Worm (Caenorhabditis elegans) whole organism, L3 larva: Measurements from ENCODE around the gene T28F3.11.

Source experiments
- ama-1 ChIP-seq: fragments of 150-350 bp; optimal IDR thresholded peaks from 2 replicates; lab custom pipeline; 2018
- egl-27 ChIP-seq: sonication (generic microtip); optimal IDR thresholded peaks from 4 replicates; lab custom pipeline; 2017; ENCODE audit warnings: missing biosample characterization, missing genetic modification reagents, missing genetic modification characterization
- jun-1 ChIP-seq: fragments of 150-350 bp; optimal IDR thresholded peaks from 2 replicates; lab custom pipeline; 2014; ENCODE audit warnings: missing biosample characterization, missing genetic modification reagents, missing genetic modification characterization
- nfya-1 ChIP-seq: sonication (generic microtip); optimal IDR thresholded peaks from 2 replicates; lab custom pipeline; 2017; ENCODE audit warnings: missing genetic modification characterization, mild to moderate bottlenecking, missing compliant biosample characterization, antibody characterized with exemption, moderate library complexity; ENCODE audit not compliant: insufficient read depth
- nhr-11 ChIP-seq: fragments of 150-350 bp; optimal IDR thresholded peaks from 2 replicates; lab custom pipeline; 2014; ENCODE audit warnings: missing biosample characterization, missing genetic modification characterization
- pha-4 ChIP-seq: fragments of 150-350 bp; optimal IDR thresholded peaks from 2 replicates; lab custom pipeline; 2014; ENCODE audit warnings: missing biosample characterization, missing genetic modification reagents, missing genetic modification characterization
- pqm-1 ChIP-seq: fragments of 150-350 bp; optimal IDR thresholded peaks from 2 replicates; lab custom pipeline; 2017; ENCODE audit warnings: missing biosample characterization, missing genetic modification characterization, inconsistent platforms
- unc-62 ChIP-seq: fragments of 150-350 bp; sonication (generic microtip); optimal IDR thresholded peaks from 4 replicates; lab custom pipeline; 2014; ENCODE audit warnings: missing biosample characterization, missing genetic modification reagents, missing genetic modification characterization

ce11 chrIV:17341033-17341432, 49.6 kb upstream of the T28F3.11 start:
- TF ChIP-seq nfya-1 (tag; lab: Kevin White, UChicago) (no peak), pqm-1 (tag; lab: Kevin White, UChicago) (no peak), ama-1 (lab: Kevin White, UChicago) (no peak), pha-4 (no peak), jun-1 (tag; lab: Kevin White, UChicago) (no peak), unc-62 (GFP tag; lab: Kevin White, UChicago) (no peak), nhr-11 (no peak), egl-27 (no peak)
